Worm (Caenorhabditis elegans) whole organism, L1 larva: ENCODE data around the gene alh-5.
A peak's percentile ranks its signal among the peaks of the same experiment; 100 is the strongest.

Source experiments
- C04F5.9 ChIP-seq: sonication (generic microtip); optimal IDR thresholded peaks from 2 replicates; lab custom pipeline; 2016; ENCODE audit warnings: missing genetic modification characterization, missing compliant biosample characterization
- C16A3.4 ChIP-seq: fragments of 150-350 bp; optimal IDR thresholded peaks from 2 replicates; lab custom pipeline; 2014; ENCODE audit warnings: missing biosample characterization, missing genetic modification characterization
- F16B12.6 ChIP-seq: fragments of 150-350 bp; optimal IDR thresholded peaks from 2 replicates; lab custom pipeline; 2014; ENCODE audit warnings: missing biosample characterization, missing genetic modification characterization
- blmp-1 ChIP-seq: fragments of 150-350 bp; optimal IDR thresholded peaks from 2 replicates; lab custom pipeline; 2014; ENCODE audit warnings: missing biosample characterization, missing genetic modification characterization
- ceh-82 ChIP-seq, 3 experiments: fragments of 150-350 bp in 1 of 3; sonication (generic microtip) in 2 of 3; optimal IDR thresholded peaks; 2 replicates each; lab custom pipeline; 2014 to 2017; ENCODE audit warnings: missing biosample characterization in 3 of 3, missing genetic modification characterization in 3 of 3
- ceh-88 ChIP-seq: fragments of 200-800 bp; sonication (Bioruptor generic); IDR thresholded peaks from 2 replicates; pipeline ENCODE4 v1.3.6; 2022; ENCODE audit warnings: missing genetic modification characterization, missing compliant biosample characterization
- ceh-90 ChIP-seq: sonication (generic microtip); optimal IDR thresholded peaks from 2 replicates; lab custom pipeline; 2016; ENCODE audit warnings: missing genetic modification characterization, missing compliant biosample characterization
- dpl-1 ChIP-seq, 3 experiments: fragments of 150-350 bp in 2 of 3; sonication (generic microtip) in 1 of 3; optimal IDR thresholded peaks; 2 replicates each; lab custom pipeline; 2014 to 2017; ENCODE audit warnings: missing biosample characterization in 3 of 3, missing genetic modification characterization in 3 of 3, missing genetic modification reagents in 3 of 3
- dsc-1 ChIP-seq: sonication (generic microtip); optimal IDR thresholded peaks from 2 replicates; lab custom pipeline; 2016; ENCODE audit warnings: mild to moderate bottlenecking, missing genetic modification characterization, missing compliant biosample characterization
- efl-1 ChIP-seq, 4 experiments: fragments of 150-350 bp; optimal IDR thresholded peaks in 3 of 4; peaks in 1 of 4; 1 replicate in 1 of 4; 2 replicates in 3 of 4; lab custom pipeline; 2014; ENCODE audit warnings: missing biosample characterization in 2 of 4, missing genetic modification characterization in 2 of 4, missing genetic modification reagents in 2 of 4
- efl-3 ChIP-seq: fragments of 200-800 bp; sonication (Bioruptor generic); optimal IDR thresholded peaks from 2 replicates; lab custom pipeline; 2018; ENCODE audit warnings: mild to moderate bottlenecking, missing genetic modification characterization, missing compliant biosample characterization
- elt-3 ChIP-seq, 6 experiments: fragments of 150-350 bp in 1 of 6; sonication (generic microtip); optimal IDR thresholded peaks; 2 replicates each; lab custom pipeline; 2017 to 2018; ENCODE audit warnings: missing biosample characterization in 6 of 6, missing genetic modification characterization in 6 of 6, inconsistent platforms in 1 of 6
- fkh-10 ChIP-seq: sonication (generic microtip); optimal IDR thresholded peaks from 2 replicates; lab custom pipeline; 2017; ENCODE audit warnings: missing biosample characterization, missing genetic modification reagents, missing genetic modification characterization
- fkh-8 ChIP-seq: sonication (generic microtip); optimal IDR thresholded peaks from 2 replicates; lab custom pipeline; 2016; ENCODE audit warnings: mild to moderate bottlenecking, missing genetic modification characterization, missing compliant biosample characterization
- fos-1 ChIP-seq: fragments of 150-350 bp; optimal IDR thresholded peaks from 2 replicates; lab custom pipeline; 2014; ENCODE audit warnings: missing biosample characterization, missing genetic modification characterization
- grh-1 ChIP-seq: fragments of 200-800 bp; sonication (Bioruptor generic); IDR thresholded peaks from 2 replicates; pipeline ENCODE4 v1.3.6; 2022; ENCODE audit warnings: missing genetic modification reagents, missing genetic modification characterization, missing compliant biosample characterization
- hlh-4 ChIP-seq: sonication (generic microtip); optimal IDR thresholded peaks from 2 replicates; lab custom pipeline; 2016; ENCODE audit warnings: mild to moderate bottlenecking, missing genetic modification characterization, missing compliant biosample characterization
- hpl-2 ChIP-seq: fragments of 150-350 bp; optimal IDR thresholded peaks from 2 replicates; lab custom pipeline; 2014; ENCODE audit warnings: missing biosample characterization, missing genetic modification reagents, missing genetic modification characterization
- lin-13 ChIP-seq: fragments of 150-350 bp; optimal IDR thresholded peaks from 2 replicates; lab custom pipeline; 2014; ENCODE audit warnings: missing biosample characterization, missing genetic modification reagents, missing genetic modification characterization
- lin-15B ChIP-seq: fragments of 150-350 bp; sonication (generic microtip); optimal IDR thresholded peaks from 3 replicates; lab custom pipeline; 2014; ENCODE audit warnings: missing biosample characterization, missing genetic modification characterization
- lin-35 ChIP-seq, 2 experiments: fragments of 150-350 bp; optimal IDR thresholded peaks; 2 replicates each; lab custom pipeline; 2014; ENCODE audit warnings: missing biosample characterization in 2 of 2, missing genetic modification characterization in 2 of 2, missing genetic modification reagents in 2 of 2
- lsy-2 ChIP-seq, 2 experiments: fragments of 150-350 bp; optimal IDR thresholded peaks; 2 replicates each; lab custom pipeline; 2014; ENCODE audit warnings: missing biosample characterization in 2 of 2, missing genetic modification characterization in 2 of 2
- mab-9 ChIP-seq: fragments of 200-800 bp; sonication (Bioruptor generic); IDR thresholded peaks from 2 replicates; pipeline ENCODE4 v1.3.6; 2022; ENCODE audit warnings: missing genetic modification reagents, missing genetic modification characterization, missing compliant biosample characterization
- mdl-1 ChIP-seq, 2 experiments: fragments of 150-350 bp; optimal IDR thresholded peaks; 2 replicates each; lab custom pipeline; 2014 to 2017; ENCODE audit warnings: missing biosample characterization in 2 of 2, missing genetic modification characterization in 2 of 2, inconsistent platforms in 1 of 2
- nhr-11 ChIP-seq: fragments of 150-350 bp; optimal IDR thresholded peaks from 2 replicates; lab custom pipeline; 2014; ENCODE audit warnings: missing biosample characterization, missing genetic modification characterization
- nhr-19 ChIP-seq: fragments of 200-800 bp; sonication (Bioruptor generic); conservative IDR thresholded peaks from 2 replicates; pipeline ENCODE4 v1.3.6; 2022; ENCODE audit warnings: missing genetic modification characterization, missing compliant biosample characterization
- nhr-20 ChIP-seq: sonication (generic microtip); optimal IDR thresholded peaks from 2 replicates; lab custom pipeline; 2016; ENCODE audit warnings: mild to moderate bottlenecking, missing genetic modification characterization, missing compliant biosample characterization
- nhr-47 ChIP-seq: sonication (generic microtip); optimal IDR thresholded peaks from 2 replicates; lab custom pipeline; 2016; ENCODE audit warnings: mild to moderate bottlenecking, missing genetic modification characterization, moderate library complexity, missing compliant biosample characterization
- nhr-71 ChIP-seq: sonication (generic microtip); optimal IDR thresholded peaks from 2 replicates; lab custom pipeline; 2016; ENCODE audit warnings: mild to moderate bottlenecking, missing genetic modification characterization, moderate library complexity, missing compliant biosample characterization
- nhr-76 ChIP-seq: sonication (generic microtip); optimal IDR thresholded peaks from 2 replicates; lab custom pipeline; 2017; ENCODE audit warnings: missing biosample characterization, missing genetic modification characterization
- nhr-77 ChIP-seq: fragments of 150-350 bp; optimal IDR thresholded peaks from 2 replicates; lab custom pipeline; 2014; ENCODE audit warnings: missing biosample characterization, missing genetic modification characterization
- nhr-85 ChIP-seq: sonication (generic microtip); peaks from one replicate; lab custom pipeline; 2016; ENCODE audit warnings: missing genetic modification characterization, inconsistent platforms, missing compliant biosample characterization
- nhr-90 ChIP-seq: sonication (generic microtip); optimal IDR thresholded peaks from 2 replicates; lab custom pipeline; 2016; ENCODE audit warnings: mild to moderate bottlenecking, missing genetic modification characterization, missing compliant biosample characterization; ENCODE audit not compliant: poor library complexity
- pag-3 ChIP-seq: sonication (generic microtip); optimal IDR thresholded peaks from 2 replicates; lab custom pipeline; 2017; ENCODE audit warnings: missing genetic modification characterization, mild to moderate bottlenecking, missing compliant biosample characterization, antibody characterized with exemption, borderline replicate concordance; ENCODE audit not compliant: insufficient read depth
- pqm-1 ChIP-seq: sonication (generic microtip); optimal IDR thresholded peaks from 3 replicates; lab custom pipeline; 2017; ENCODE audit warnings: missing biosample characterization, missing genetic modification characterization
- rnt-1 ChIP-seq: sonication (generic microtip); optimal IDR thresholded peaks from 2 replicates; lab custom pipeline; 2016; ENCODE audit warnings: mild to moderate bottlenecking, missing genetic modification characterization, moderate library complexity, missing compliant biosample characterization
- skn-1 ChIP-seq: fragments of 150-350 bp; optimal IDR thresholded peaks from 2 replicates; lab custom pipeline; 2014; ENCODE audit warnings: missing biosample characterization, missing genetic modification characterization
- snpc-4 ChIP-seq: fragments of 150-350 bp; optimal IDR thresholded peaks from 2 replicates; lab custom pipeline; 2014; ENCODE audit warnings: missing biosample characterization, missing genetic modification characterization
- snu-23 ChIP-seq: sonication (generic microtip); optimal IDR thresholded peaks from 2 replicates; lab custom pipeline; 2016; ENCODE audit warnings: missing genetic modification characterization, missing compliant biosample characterization
- sptf-1 ChIP-seq: fragments of 150-350 bp; optimal IDR thresholded peaks from 2 replicates; lab custom pipeline; 2014; ENCODE audit warnings: missing biosample characterization, missing genetic modification characterization
- sup-37 ChIP-seq: fragments of 200-800 bp; sonication (Bioruptor generic); optimal IDR thresholded peaks from 2 replicates; lab custom pipeline; 2018; ENCODE audit warnings: mild to moderate bottlenecking, missing genetic modification characterization, missing compliant biosample characterization
- swsn-7 ChIP-seq: sonication (generic microtip); optimal IDR thresholded peaks from 2 replicates; lab custom pipeline; 2016; ENCODE audit warnings: missing genetic modification characterization, missing compliant biosample characterization
- tbx-2 ChIP-seq: sonication (generic microtip); optimal IDR thresholded peaks from 2 replicates; lab custom pipeline; 2016; ENCODE audit warnings: missing genetic modification characterization, missing compliant biosample characterization
- xbp-1 ChIP-seq: sonication (generic microtip); optimal IDR thresholded peaks from 2 replicates; lab custom pipeline; 2016; ENCODE audit warnings: missing genetic modification characterization, missing compliant biosample characterization
- zag-1 ChIP-seq: fragments of 150-350 bp; optimal IDR thresholded peaks from 2 replicates; lab custom pipeline; 2014; ENCODE audit warnings: missing biosample characterization, missing genetic modification characterization
- zip-4 ChIP-seq: fragments of 200-800 bp; sonication (Bioruptor generic); optimal IDR thresholded peaks from 2 replicates; lab custom pipeline; 2018; ENCODE audit warnings: mild to moderate bottlenecking, missing genetic modification characterization, moderate library complexity, missing compliant biosample characterization

The alh-5 gene

ce11 chrV:2013824-2014223 is 14.4 kb upstream of the alh-5 start, which contains the start of gene F59A7.11:
Gene F59A7.11 (minus strand): TSS chrV:2013924.
- TF ChIP-seq ceh-90 (tag; lab: Kevin White, UChicago), result no peak
- TF ChIP-seq zip-4 (GFP tag; lab: Kevin White, UChicago), result no peak
- no peak for TF ChIP-seq xbp-1 (tag; lab: Kevin White, UChicago)
- TF ChIP-seq skn-1 (tag; lab: Kevin White, UChicago), result no peak
- no peak for TF ChIP-seq snpc-4
- no peak for TF ChIP-seq dsc-1 (tag; lab: Kevin White, UChicago)
- no peak for TF ChIP-seq tbx-2
- TF ChIP-seq pqm-1 (tag; lab: Kevin White, UChicago), result no peak
- no peak for TF ChIP-seq hlh-4
- TF ChIP-seq hpl-2 (GFP tag; lab: Kevin White, UChicago), result no peak
- no peak for TF ChIP-seq C16A3.4 (tag; lab: Kevin White, UChicago)
- TF ChIP-seq C04F5.9 (tag; lab: Kevin White, UChicago), result no peak

- no peak for TF ChIP-seq efl-3
- TF ChIP-seq lsy-2 (tag; optimal IDR thresholded peaks at IDR 0.05; lab: Kevin White, UChicago), result no peak
- no peak for TF ChIP-seq sptf-1
These were observed 12.4 kb upstream of the alh-5 start, which contains the start of gene F59A7.7 for ce11 chrV:2011777-2012176. Gene F59A7.7 (plus strand): TSS chrV:2012077.

ce11 chrV:2008412-2008811 is 9.0 kb upstream of the alh-5 start:
- no peak for TF ChIP-seq fkh-10 (GFP tag; lab: Kevin White, UChicago)
- TF ChIP-seq nhr-85, result peak; percentile 94
- TF ChIP-seq hpl-2 (GFP tag; lab: Kevin White, UChicago), result peak; percentile 75
- no peak for TF ChIP-seq pag-3 (tag; lab: Kevin White, UChicago)
- TF ChIP-seq nhr-76 (tag; lab: Kevin White, UChicago), result no peak
- TF ChIP-seq zag-1, result no peak
- TF ChIP-seq nhr-90 (tag; lab: Kevin White, UChicago), result peak; percentile 70
- TF ChIP-seq swsn-7, result peak; percentile 20
- peak in 2 of 3 experiments; percentile 8 to 10 for TF ChIP-seq ceh-82 (tag; optimal IDR thresholded peaks at IDR 0.05; lab: Kevin White, UChicago)
- peak; percentile 51 for TF ChIP-seq grh-1 (GFP tag; lab: Robert Waterston, UW)
- peak; percentile 31 for TF ChIP-seq C04F5.9 (tag; lab: Kevin White, UChicago)
- TF ChIP-seq fos-1, result no peak
- peak; percentile 34 for TF ChIP-seq fkh-8
- peak; percentile 77 for TF ChIP-seq rnt-1
- TF ChIP-seq sptf-1, result no peak
- peak in 1 of 2 experiments; percentile 14 for TF ChIP-seq mdl-1 (tag; optimal IDR thresholded peaks at IDR 0.05; lab: Kevin White, UChicago)
- TF ChIP-seq F16B12.6 (tag; lab: Kevin White, UChicago), result peak; percentile 76
- peak; percentile 53 for TF ChIP-seq lin-15B (tag; lab: Kevin White, UChicago)
- peak; percentile 83 to 87 for TF ChIP-seq efl-1 (optimal IDR thresholded peaks at IDR 0.05; lab: Kevin White, UChicago)
- peak; percentile 38 to 95 for TF ChIP-seq efl-1 (GFP tag; optimal IDR thresholded peaks at IDR 0.05 in 1 of 2; lab: Kevin White, UChicago)
- peak; percentile 79 for TF ChIP-seq nhr-71 (tag; lab: Kevin White, UChicago)
- TF ChIP-seq snpc-4, result no peak
- peak; percentile 13 for TF ChIP-seq xbp-1 (tag; lab: Kevin White, UChicago)
- TF ChIP-seq tbx-2, result peak; percentile 34
- peak; percentile 56 for TF ChIP-seq nhr-20
- peak; percentile 15 to 63 (median 51) for TF ChIP-seq dpl-1 (GFP tag; optimal IDR thresholded peaks at IDR 0.05; lab: Kevin White, UChicago)
- peak; percentile 69 for TF ChIP-seq nhr-47 (tag; lab: Kevin White, UChicago)
- no peak for TF ChIP-seq mab-9 (GFP tag; lab: Robert Waterston, UW)
- TF ChIP-seq lsy-2 (tag; optimal IDR thresholded peaks at IDR 0.05; lab: Kevin White, UChicago), result peak; percentile 82 to 97
- TF ChIP-seq lin-13 (GFP tag; lab: Kevin White, UChicago), result peak; percentile 41
- TF ChIP-seq sup-37 (GFP tag; lab: Kevin White, UChicago), result no peak
- peak in 1 of 6 experiments; percentile 16 for TF ChIP-seq elt-3 (tag; optimal IDR thresholded peaks at IDR 0.05; lab: Kevin White, UChicago)
- no peak for TF ChIP-seq dsc-1 (tag; lab: Kevin White, UChicago)
- peak; percentile 33 for TF ChIP-seq nhr-77 (tag; lab: Kevin White, UChicago)
- TF ChIP-seq nhr-19 (GFP tag; lab: Robert Waterston, UW), result peak; percentile 83
- no peak for TF ChIP-seq nhr-11 (tag; lab: Kevin White, UChicago)
- no peak for TF ChIP-seq blmp-1 (tag; lab: Kevin White, UChicago)
- peak; percentile 19 to 78 for TF ChIP-seq lin-35 (GFP tag; optimal IDR thresholded peaks at IDR 0.05; lab: Kevin White, UChicago)
- peak; percentile 59; the same call in 1 of the 2 replicates for TF ChIP-seq ceh-88
- TF ChIP-seq snu-23, result peak; percentile 54
- TF ChIP-seq, all 84 proteins: peak for 27
